Worm (Caenorhabditis elegans) whole organism, midembryonic: ENCODE data around the gene BE10.5.

Experiments
- flt-1 ChIP-seq: fragments of 200-800 bp; sonication (Bioruptor generic); IDR thresholded peaks from 2 replicates; pipeline ENCODE4 v1.3.6; 2022; ENCODE audit warnings: missing genetic modification characterization, missing compliant biosample characterization
- med-1 ChIP-seq: sonication (generic microtip); optimal IDR thresholded peaks from 2 replicates; lab custom pipeline; 2017; ENCODE audit warnings: missing genetic modification characterization, mild to moderate bottlenecking, missing compliant biosample characterization, antibody characterized with exemption, missing genetic modification reagents; ENCODE audit not compliant: insufficient read depth
- ref-1 ChIP-seq: fragments of 200-800 bp; sonication (Bioruptor generic); conservative IDR thresholded peaks from 2 replicates; pipeline ENCODE4 v1.3.6; 2022; ENCODE audit warnings: missing genetic modification reagents, missing genetic modification characterization, missing compliant biosample characterization

- TF ChIP-seq ref-1 (GFP tag; lab: Robert Waterston, UW) (no peak), flt-1 (GFP tag; lab: Robert Waterston, UW) (no peak), med-1 (GFP tag; lab: Kevin White, UChicago) (no peak)
Observed at ce11 chrIII:12841328-12841727, 34.7 kb upstream of the BE10.5 start.
